Worm (Caenorhabditis elegans): ENCODE measurements around the gene nucb-1.

nucb-1 gene

ce11 chrX:10219184-10219705, 21.7 kb downstream of the nucb-1 start:
- no peak for TF ChIP-seq ets-4 (tag; optimal IDR thresholded peaks at IDR 0.05)
- no peak for TF ChIP-seq unc-3 (GFP tag; conservative IDR thresholded peaks at IDR 0.05)
- TF ChIP-seq unc-3 (tag; optimal IDR thresholded peaks at IDR 0.05) = peak; percentile 61

- TF ChIP-seq nhr-232 (tag; optimal IDR thresholded peaks at IDR 0.05) (no peak), odd-2 (tag; optimal IDR thresholded peaks at IDR 0.05) (no peak), unc-55 (GFP tag; optimal IDR thresholded peaks at IDR 0.05) (no peak), pat-9 (tag; optimal IDR thresholded peaks at IDR 0.05) (no peak), pag-3 (tag; optimal IDR thresholded peaks at IDR 0.05; ENCODE audit: borderline replicate concordance) (no peak), K09A11.1 (tag; optimal IDR thresholded peaks at IDR 0.05; ENCODE audit: insufficient read depth) (no peak), dmd-4 (tag; optimal IDR thresholded peaks at IDR 0.05; ENCODE audit: borderline replicate concordance) (no peak), zip-5 (tag; optimal IDR thresholded peaks at IDR 0.05) (no peak), gmeb-2 (tag; optimal IDR thresholded peaks at IDR 0.05) (no peak), ceh-14 (tag; optimal IDR thresholded peaks at IDR 0.05) (no peak), tbx-2 (tag; optimal IDR thresholded peaks at IDR 0.05) (no peak), ceh-30 (tag; optimal IDR thresholded peaks at IDR 0.05) (no peak), lin-11 (tag; optimal IDR thresholded peaks at IDR 0.05) (no peak), rnt-1 (tag; optimal IDR thresholded peaks at IDR 0.05) (no peak), nhr-11 (tag; optimal IDR thresholded peaks at IDR 0.05) (no peak), ceh-22 (tag; optimal IDR thresholded peaks at IDR 0.05) (no peak), ama-1 (optimal IDR thresholded peaks at IDR 0.05) (no peak)
Observed at ce11 chrX:10225845-10226244, 28.3 kb downstream of the nucb-1 start.

DNA sequence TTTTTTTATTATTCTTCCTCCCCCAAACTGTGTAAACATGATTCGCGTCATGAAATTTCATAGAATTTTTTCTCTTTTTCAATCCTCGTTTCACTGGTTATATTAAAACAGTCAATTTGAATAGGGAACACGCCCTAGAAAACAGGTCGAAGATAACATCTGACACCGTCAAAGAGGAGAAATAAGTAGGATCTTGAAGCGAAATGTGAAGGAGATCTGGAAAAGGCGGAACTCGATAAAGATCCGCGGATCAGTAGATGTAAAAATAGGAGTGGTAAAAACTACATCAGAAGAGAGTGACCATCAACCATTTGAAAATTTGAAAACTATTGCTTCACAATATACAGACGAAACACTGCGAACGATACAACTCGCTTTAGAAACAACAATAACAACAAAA, 29.7 kb downstream of the nucb-1 start:
- TF ChIP-seq pax-1 (tag; optimal IDR thresholded peaks at IDR 0.05) (no peak), pqm-1 (tag; optimal IDR thresholded peaks at IDR 0.05) (no peak), K09A11.1 (tag; optimal IDR thresholded peaks at IDR 0.05; ENCODE audit: insufficient read depth) (no peak), ceh-24 (tag; optimal IDR thresholded peaks at IDR 0.05) (no peak), madf-2 (tag; optimal IDR thresholded peaks at IDR 0.05) (no peak), sox-4 (tag; optimal IDR thresholded peaks at IDR 0.05) (no peak), ceh-19 (GFP tag; optimal IDR thresholded peaks at IDR 0.05) (no peak), gmeb-2 (tag; optimal IDR thresholded peaks at IDR 0.05) (no peak), hlh-8 (tag; optimal IDR thresholded peaks at IDR 0.05) (no peak), hlh-13 (GFP tag; optimal IDR thresholded peaks at IDR 0.05) (no peak), hlh-6 (tag; optimal IDR thresholded peaks at IDR 0.05) (no peak), pat-9 (tag; optimal IDR thresholded peaks at IDR 0.05) (no peak), ama-1 (optimal IDR thresholded peaks at IDR 0.05) (no peak), ceh-2 (tag; optimal IDR thresholded peaks at IDR 0.05) (no peak), ahr-1 (tag; optimal IDR thresholded peaks at IDR 0.05) (no peak), elt-4 (tag; optimal IDR thresholded peaks at IDR 0.05) (no peak), unc-55 (GFP tag; optimal IDR thresholded peaks at IDR 0.05) (no peak), eyg-1 (tag; optimal IDR thresholded peaks at IDR 0.05) (no peak)

DNA sequence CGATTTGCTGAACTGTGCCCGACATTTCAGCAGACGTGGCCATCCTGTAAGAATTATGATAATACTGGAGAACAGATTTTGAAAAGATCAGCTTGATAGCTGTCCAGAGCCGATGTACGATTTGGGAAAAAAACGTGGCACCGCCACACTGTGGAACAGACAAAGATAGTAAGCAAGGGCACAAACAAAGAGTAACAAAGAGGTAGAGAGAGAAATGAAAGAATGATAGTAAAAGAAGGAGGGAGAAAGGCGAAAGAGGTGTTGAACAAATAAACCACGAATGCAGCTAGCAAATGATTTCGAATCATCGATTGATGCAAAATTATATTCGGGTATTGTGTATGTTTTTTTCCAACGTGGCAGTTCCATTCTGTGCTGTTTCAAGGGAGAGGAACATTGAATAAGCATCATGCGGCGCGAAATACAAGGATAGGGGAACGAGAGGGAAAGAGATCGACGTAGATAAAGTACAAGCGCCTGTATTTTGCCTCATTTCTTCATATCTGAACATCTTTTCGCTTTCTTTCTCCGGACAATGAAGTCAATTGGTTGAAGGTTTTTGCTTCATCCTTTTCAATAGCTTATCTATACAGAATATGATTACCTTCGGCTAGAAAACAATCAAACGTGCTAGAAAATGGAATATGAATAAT, 30.7 kb downstream of the nucb-1 start, which contains the start of gene C14H10.3:
Gene C14H10.3, minus strand, starts transcription at position 44 of the 653 bp plus-strand sequence.
- TF ChIP-seq fkh-10 (GFP tag; optimal IDR thresholded peaks at IDR 0.05) (no peak), ahr-1 (tag; optimal IDR thresholded peaks at IDR 0.05) (no peak), madf-2 (tag; optimal IDR thresholded peaks at IDR 0.05) (no peak), fax-1 (tag; optimal IDR thresholded peaks at IDR 0.05) (no peak)

ce11 chrX:10230872-10231271, 33.4 kb downstream of the nucb-1 start:
- TF ChIP-seq hlh-30 (tag; optimal IDR thresholded peaks at IDR 0.05; ENCODE audit: insufficient read depth) = peak; percentile 19
- TF ChIP-seq ceh-34 (tag; optimal IDR thresholded peaks at IDR 0.05) = no peak

Data from whole organism, late embryonic.